Fruit fly (Drosophila melanogaster): ENCODE measurements around the gene beg.
A peak's percentile ranks its signal among the peaks of the same experiment; 100 is the strongest.

Gene beg

DNA sequence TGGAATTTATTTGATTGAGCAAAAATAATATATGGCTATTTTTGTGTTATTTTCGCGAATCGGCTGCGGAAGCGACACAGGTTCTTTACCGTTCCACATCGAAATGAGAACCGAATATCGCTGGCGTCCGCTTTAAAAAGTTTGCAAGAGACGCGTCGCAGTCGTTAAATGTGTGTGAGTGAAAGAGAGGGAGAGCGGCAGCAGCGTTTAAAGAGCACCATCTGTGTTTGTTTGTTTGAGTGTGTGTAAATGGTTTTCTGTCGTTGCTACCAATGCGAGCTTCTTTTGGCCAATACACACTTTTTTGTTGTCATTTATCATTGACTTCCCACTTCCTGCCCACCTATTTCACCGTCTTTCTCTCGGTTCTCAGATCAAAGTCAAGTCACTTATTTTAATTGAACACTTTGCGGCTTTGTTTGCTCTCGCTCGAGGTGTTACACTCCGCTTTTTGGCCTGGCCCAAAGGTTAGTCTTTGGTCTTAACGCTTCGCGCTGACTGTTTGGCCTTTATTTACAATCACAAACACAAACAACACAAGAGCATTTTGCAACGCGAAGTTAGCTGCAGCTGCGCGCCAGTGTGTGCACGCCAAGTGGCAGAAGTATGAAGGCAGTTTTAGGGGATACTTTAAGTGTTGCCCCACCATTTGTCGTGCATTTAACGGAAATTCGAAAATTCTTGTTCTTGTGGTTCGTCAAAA lies 23.3 kb upstream of the beg start, which contains the start of gene CG3764 (continued):
- peak; percentile 41; the same call in 1 of the 3 replicates for TF ChIP-seq CG14050 (GFP tag; IDR thresholded peaks at IDR 0.05)
- peak; percentile 82 for TF ChIP-seq CG17568 (GFP tag; optimal IDR thresholded peaks at IDR 0.05)
- TF ChIP-seq ac (GFP tag; optimal IDR thresholded peaks at IDR 0.05): peak; percentile 69
- no peak for TF ChIP-seq fru (optimal IDR thresholded peaks at IDR 0.05)
- TF ChIP-seq sc (optimal IDR thresholded peaks at IDR 0.05): no peak
- TF ChIP-seq sc (GFP tag; optimal IDR thresholded peaks at IDR 0.05): peak; percentile 70
- TF ChIP-seq gfzf (GFP tag; optimal IDR thresholded peaks at IDR 0.05): peak; percentile 72
- TF ChIP-seq CG6175 (GFP tag; IDR thresholded peaks at IDR 0.05): 0 out of 3 replicates have a peak, but pooled peaks have one; percentile 15
- TF ChIP-seq CG33213 (GFP tag; optimal IDR thresholded peaks at IDR 0.05): peak; percentile 92
- TF ChIP-seq CG13296 (GFP tag; optimal IDR thresholded peaks at IDR 0.05): peak; percentile 89
- no peak; the same call in 1 of the 2 replicates for TF ChIP-seq tna (GFP tag; IDR thresholded peaks at IDR 0.05; ENCODE audit: partially characterized antibody)
- TF ChIP-seq CG11723 (GFP tag; optimal IDR thresholded peaks at IDR 0.05): peak; percentile 78
- peak; percentile 46 for TF ChIP-seq BEAF-32 (GFP tag; optimal IDR thresholded peaks at IDR 0.05)
- peak; percentile 24; the same call in 1 of the 3 replicates for TF ChIP-seq B-H1 (GFP tag; IDR thresholded peaks at IDR 0.05)
- TF ChIP-seq TFAM (GFP tag; optimal IDR thresholded peaks at IDR 0.05): peak; percentile 71
- TF ChIP-seq Dip3 (GFP tag; optimal IDR thresholded peaks at IDR 0.05): peak; percentile 62
- peak; percentile 76 for TF ChIP-seq CG18599 (GFP tag; optimal IDR thresholded peaks at IDR 0.05)
- no peak for TF ChIP-seq usp (GFP tag; optimal IDR thresholded peaks at IDR 0.05)
- peak; percentile 25; the same call in 1 of the 2 replicates for TF ChIP-seq CG10959 (GFP tag; IDR thresholded peaks at IDR 0.05)
- TF ChIP-seq D (optimal IDR thresholded peaks at IDR 0.05): peak; percentile 11
- peak; percentile 73 for TF ChIP-seq D (GFP tag; optimal IDR thresholded peaks at IDR 0.05)
- TF ChIP-seq CG6765 (GFP tag; optimal IDR thresholded peaks at IDR 0.05): peak; percentile 89
- TF ChIP-seq CG34376 (GFP tag; optimal IDR thresholded peaks at IDR 0.05): peak; percentile 95
- peak; percentile 68 for TF ChIP-seq Bgb (GFP tag; IDR thresholded peaks at IDR 0.05; ENCODE audit: partially characterized antibody)
- TF ChIP-seq CG11093 (GFP tag; IDR thresholded peaks at IDR 0.05): peak; percentile 11; the same call in 1 of the 3 replicates
- TF ChIP-seq CG9437 (GFP tag; optimal IDR thresholded peaks at IDR 0.05): no peak
- TF ChIP-seq CG12071 (GFP tag; optimal IDR thresholded peaks at IDR 0.05): peak; percentile 91
- peak; percentile 92 for TF ChIP-seq CG1603 (tag; optimal IDR thresholded peaks at IDR 0.05)
- TF ChIP-seq CG15514 (GFP tag; optimal IDR thresholded peaks at IDR 0.05): peak; percentile 92
- peak; percentile 63 for TF ChIP-seq CG31441 (GFP tag; IDR thresholded peaks at IDR 0.05)
- TF ChIP-seq scrt (GFP tag; optimal IDR thresholded peaks at IDR 0.05): peak; percentile 73
- peak; percentile 83 for TF ChIP-seq CG34422 (GFP tag; IDR thresholded peaks at IDR 0.05)
- TF ChIP-seq kay (GFP tag; optimal IDR thresholded peaks at IDR 0.05): no peak
- no peak for TF ChIP-seq Lpt (GFP tag; optimal IDR thresholded peaks at IDR 0.05)
- peak; percentile 68 for TF ChIP-seq phol (tag; optimal IDR thresholded peaks at IDR 0.05)
- peak; percentile 86 for TF ChIP-seq B-H2 (GFP tag; optimal IDR thresholded peaks at IDR 0.05)
- TF ChIP-seq Fer2 (tag; optimal IDR thresholded peaks at IDR 0.05): peak; percentile 67
- no peak for TF ChIP-seq ro (GFP tag; IDR thresholded peaks at IDR 0.05)
- no peak for TF ChIP-seq Elba2 (GFP tag; optimal IDR thresholded peaks at IDR 0.05)
- TF ChIP-seq da (GFP tag; optimal IDR thresholded peaks at IDR 0.05): peak; percentile 72
- TF ChIP-seq NFAT (GFP tag; IDR thresholded peaks at IDR 0.05): 0 out of 2 replicates have a peak, but pooled peaks have one; percentile 6
- peak; percentile 63 for TF ChIP-seq salm (tag; optimal IDR thresholded peaks at IDR 0.05)
- peak; percentile 33 for TF ChIP-seq az2 (GFP tag; optimal IDR thresholded peaks at IDR 0.05)
- peak; percentile 41 for TF ChIP-seq ind (GFP tag; optimal IDR thresholded peaks at IDR 0.05)
- peak; percentile 65; the same call in 1 of the 3 replicates for TF ChIP-seq otp (GFP tag; IDR thresholded peaks at IDR 0.05)
- TF ChIP-seq Eip74EF (GFP tag; optimal IDR thresholded peaks at IDR 0.05): peak in 1 of 2 experiments; percentile 96
- TF ChIP-seq nom (GFP tag; optimal IDR thresholded peaks at IDR 0.05): peak; percentile 78
- TF ChIP-seq CG16813 (GFP tag; IDR thresholded peaks at IDR 0.05; ENCODE audit: partially characterized antibody): 0 out of 3 replicates have a peak, but pooled peaks have one; percentile 28
- no peak for TF ChIP-seq mld (GFP tag; IDR thresholded peaks at IDR 0.05; ENCODE audit: partially characterized antibody)

Measured in whole organism, embryonic.